Worm (Caenorhabditis elegans) whole organism, L1 larva: ENCODE measurements around the gene irld-39.

Experiments
- blmp-1 ChIP-seq: fragments of 150-350 bp; optimal IDR thresholded peaks from 2 replicates; lab custom pipeline; 2014; ENCODE audit warnings: missing biosample characterization, missing genetic modification characterization
- dsc-1 ChIP-seq: sonication (generic microtip); optimal IDR thresholded peaks from 2 replicates; lab custom pipeline; 2016; ENCODE audit warnings: mild to moderate bottlenecking, missing genetic modification characterization, missing compliant biosample characterization
- efl-3 ChIP-seq: fragments of 200-800 bp; sonication (Bioruptor generic); optimal IDR thresholded peaks from 2 replicates; lab custom pipeline; 2018; ENCODE audit warnings: mild to moderate bottlenecking, missing genetic modification characterization, missing compliant biosample characterization
- elt-3 ChIP-seq, 6 experiments: fragments of 150-350 bp in 1 of 6; sonication (generic microtip); optimal IDR thresholded peaks; 2 replicates each; lab custom pipeline; 2017 to 2018; ENCODE audit warnings: missing biosample characterization in 6 of 6, missing genetic modification characterization in 6 of 6, inconsistent platforms in 1 of 6
- fkh-10 ChIP-seq: sonication (generic microtip); optimal IDR thresholded peaks from 2 replicates; lab custom pipeline; 2017; ENCODE audit warnings: missing biosample characterization, missing genetic modification reagents, missing genetic modification characterization
- mef-2 ChIP-seq: fragments of 150-350 bp; optimal IDR thresholded peaks from 2 replicates; lab custom pipeline; 2014; ENCODE audit warnings: missing biosample characterization, missing genetic modification characterization
- nhr-19 ChIP-seq: fragments of 200-800 bp; sonication (Bioruptor generic); conservative IDR thresholded peaks from 2 replicates; pipeline ENCODE4 v1.3.6; 2022; ENCODE audit warnings: missing genetic modification characterization, missing compliant biosample characterization
- nhr-71 ChIP-seq: sonication (generic microtip); optimal IDR thresholded peaks from 2 replicates; lab custom pipeline; 2016; ENCODE audit warnings: mild to moderate bottlenecking, missing genetic modification characterization, moderate library complexity, missing compliant biosample characterization
- pax-3 ChIP-seq: fragments of 200-800 bp; sonication (Bioruptor generic); optimal IDR thresholded peaks from 2 replicates; lab custom pipeline; 2018; ENCODE audit warnings: mild to moderate bottlenecking, missing genetic modification characterization, moderate library complexity, missing compliant biosample characterization
- sptf-1 ChIP-seq: fragments of 150-350 bp; optimal IDR thresholded peaks from 2 replicates; lab custom pipeline; 2014; ENCODE audit warnings: missing biosample characterization, missing genetic modification characterization

The irld-39 gene

ce11 chrIV:16277902-16278301, 45.0 kb downstream of the irld-39 start, which contains the start of gene ccch-2:
Gene ccch-2 (plus strand): TSS chrIV:16278202.
- TF ChIP-seq nhr-19: no peak
- TF ChIP-seq nhr-71 (tag; lab: Kevin White, UChicago): no peak
- no peak for TF ChIP-seq pax-3 (tag; lab: Kevin White, UChicago)
- no peak for TF ChIP-seq dsc-1 (tag; lab: Kevin White, UChicago)
- TF ChIP-seq fkh-10 (GFP tag; lab: Kevin White, UChicago): no peak
- TF ChIP-seq sptf-1: no peak
- no peak for TF ChIP-seq mef-2 (tag; lab: Kevin White, UChicago)
- no peak for TF ChIP-seq blmp-1 (tag; lab: Kevin White, UChicago)
- no peak for TF ChIP-seq elt-3 (tag; optimal IDR thresholded peaks at IDR 0.05; lab: Kevin White, UChicago)

- TF ChIP-seq elt-3 (tag; optimal IDR thresholded peaks at IDR 0.05; lab: Kevin White, UChicago) (no peak), efl-3 (GFP tag; lab: Kevin White, UChicago) (no peak)
- TF ChIP-seq, all 84 proteins: peak for 0
These were observed 47.7 kb downstream of the irld-39 start, which contains the start of gene clec-191 for ce11 chrIV:16280614-16281013. Gene clec-191 (minus strand): TSS chrIV:16280714.
